Worm (Caenorhabditis elegans) whole organism, young adult: ENCODE data around the gene flcn-1.
A peak's percentile ranks its signal among the peaks of the same experiment; 100 is the strongest.

Source experiments
- B0336.3 ChIP-seq: fragments of 200-800 bp; sonication (Bioruptor generic); IDR thresholded peaks from 2 replicates; pipeline ENCODE4 v1.3.6; 2022; ENCODE audit warnings: missing genetic modification characterization, missing compliant biosample characterization
- C17E4.6 ChIP-seq: fragments of 200-800 bp; sonication (Bioruptor generic); IDR thresholded peaks from 2 replicates; pipeline ENCODE4 v1.3.6; 2022; ENCODE audit warnings: missing genetic modification reagents, missing genetic modification characterization, missing compliant biosample characterization
- F33H1.4 ChIP-seq: fragments of 200-800 bp; sonication (Bioruptor generic); IDR thresholded peaks from 2 replicates; pipeline ENCODE4 v1.3.6; 2022; ENCODE audit warnings: missing genetic modification reagents, missing genetic modification characterization, missing compliant biosample characterization
- F52B5.7 ChIP-seq: sonication (generic microtip); optimal IDR thresholded peaks from 2 replicates; lab custom pipeline; 2016; ENCODE audit warnings: mild to moderate bottlenecking, missing genetic modification characterization, missing compliant biosample characterization
- K12H6.12 ChIP-seq: fragments of 200-800 bp; sonication (Bioruptor generic); optimal IDR thresholded peaks from 2 replicates; lab custom pipeline; 2018; ENCODE audit warnings: mild to moderate bottlenecking, missing genetic modification characterization, missing compliant biosample characterization
- T26A5.8 ChIP-seq: sonication (generic microtip); optimal IDR thresholded peaks from 2 replicates; lab custom pipeline; 2016; ENCODE audit warnings: missing genetic modification characterization, missing compliant biosample characterization
- atf-7 ChIP-seq: sonication (generic microtip); optimal IDR thresholded peaks from 2 replicates; lab custom pipeline; 2017; ENCODE audit warnings: mild to moderate bottlenecking, missing genetic modification characterization, missing compliant biosample characterization
- attf-3 ChIP-seq: fragments of 200-800 bp; sonication (Bioruptor generic); conservative IDR thresholded peaks from 2 replicates; pipeline ENCODE4 v1.3.6; 2022; ENCODE audit warnings: missing genetic modification reagents, missing genetic modification characterization, missing compliant biosample characterization
- ccch-3 ChIP-seq: fragments of 200-800 bp; sonication (Bioruptor generic); optimal IDR thresholded peaks from 2 replicates; lab custom pipeline; 2018; ENCODE audit warnings: mild to moderate bottlenecking, missing genetic modification characterization, missing compliant biosample characterization
- cebp-1 ChIP-seq, 2 experiments: fragments of 200-800 bp in 1 of 2; sonication (Bioruptor generic) in 1 of 2; sonication (generic microtip) in 1 of 2; IDR thresholded peaks in 1 of 2; optimal IDR thresholded peaks in 1 of 2; 2 replicates each; pipeline versions ENCODE4 v1.3.6 to Lab custom; 2017 to 2022; ENCODE audit warnings: missing compliant biosample characterization in 2 of 2, missing genetic modification characterization in 2 of 2, mild to moderate bottlenecking in 1 of 2, missing genetic modification reagents in 1 of 2, moderate library complexity in 1 of 2
- ceh-27 ChIP-seq: fragments of 200-800 bp; sonication (Bioruptor generic); optimal IDR thresholded peaks from 2 replicates; lab custom pipeline; 2018; ENCODE audit warnings: mild to moderate bottlenecking, missing genetic modification characterization, moderate library complexity, missing compliant biosample characterization
- ceh-40 ChIP-seq: fragments of 200-800 bp; sonication (Bioruptor generic); IDR thresholded peaks from 2 replicates; pipeline ENCODE4 v1.3.6; 2022; ENCODE audit warnings: missing genetic modification characterization, missing compliant biosample characterization
- ceh-79 ChIP-seq: sonication (generic microtip); optimal IDR thresholded peaks from 2 replicates; lab custom pipeline; 2017; ENCODE audit warnings: mild to moderate bottlenecking, missing genetic modification characterization, missing compliant biosample characterization
- ceh-91 ChIP-seq: fragments of 200-800 bp; sonication (Bioruptor generic); IDR thresholded peaks from 2 replicates; pipeline ENCODE4 v1.3.6; 2022; ENCODE audit warnings: missing genetic modification reagents, missing genetic modification characterization, missing compliant biosample characterization
- dox-1 ChIP-seq: fragments of 200-800 bp; sonication (Bioruptor generic); IDR thresholded peaks from 2 replicates; pipeline ENCODE4 v1.3.6; 2022; ENCODE audit warnings: missing genetic modification reagents, missing genetic modification characterization, missing compliant biosample characterization
- egl-18 ChIP-seq: fragments of 200-800 bp; sonication (Bioruptor generic); IDR thresholded peaks from 2 replicates; pipeline ENCODE4 v1.3.6; 2022; ENCODE audit warnings: missing genetic modification reagents, missing genetic modification characterization, missing compliant biosample characterization
- egl-44 ChIP-seq: fragments of 200-800 bp; sonication (Bioruptor generic); IDR thresholded peaks from 2 replicates; pipeline ENCODE4 v1.3.6; 2022; ENCODE audit warnings: missing genetic modification reagents, missing genetic modification characterization, missing compliant biosample characterization
- egrh-3 ChIP-seq: fragments of 200-800 bp; sonication (Bioruptor generic); IDR thresholded peaks from 2 replicates; pipeline ENCODE4 v1.3.6; 2022; ENCODE audit warnings: missing genetic modification reagents, missing genetic modification characterization, missing compliant biosample characterization
- ets-4 ChIP-seq: fragments of 200-800 bp; sonication (Bioruptor generic); optimal IDR thresholded peaks from 2 replicates; lab custom pipeline; 2018; ENCODE audit warnings: mild to moderate bottlenecking, missing genetic modification characterization, missing compliant biosample characterization
- gei-17 ChIP-seq: fragments of 200-800 bp; sonication (Bioruptor generic); optimal IDR thresholded peaks from 2 replicates; lab custom pipeline; 2018; ENCODE audit warnings: mild to moderate bottlenecking, missing genetic modification characterization, missing compliant biosample characterization
- him-1 ChIP-seq: sonication (generic microtip); optimal IDR thresholded peaks from 2 replicates; lab custom pipeline; 2016; ENCODE audit warnings: missing genotype, missing genetic modification reagents, missing genetic modification characterization, missing compliant biosample characterization
- hlh-26 ChIP-seq: fragments of 200-800 bp; sonication (Bioruptor generic); conservative IDR thresholded peaks from 2 replicates; pipeline ENCODE4 v1.3.6; 2022; ENCODE audit warnings: missing genetic modification reagents, missing genetic modification characterization, missing compliant biosample characterization
- hmg-1.2 ChIP-seq: fragments of 200-800 bp; sonication (Bioruptor generic); IDR thresholded peaks from 2 replicates; pipeline ENCODE4 v1.3.6; 2022; ENCODE audit warnings: missing genetic modification reagents, missing genetic modification characterization, missing compliant biosample characterization
- let-607 ChIP-seq, 2 experiments: fragments of 200-800 bp in 1 of 2; sonication (Bioruptor generic) in 1 of 2; sonication (generic microtip) in 1 of 2; optimal IDR thresholded peaks; 2 replicates each; lab custom pipeline; 2016 to 2018; ENCODE audit warnings: mild to moderate bottlenecking in 2 of 2, missing compliant biosample characterization in 2 of 2, missing genetic modification characterization in 2 of 2, moderate library complexity in 2 of 2, missing genotype in 1 of 2
- lin-35 ChIP-seq, 3 experiments: fragments of 150-350 bp in 2 of 3; sonication (generic microtip) in 1 of 3; optimal IDR thresholded peaks; 2 replicates each; lab custom pipeline; 2014 to 2018; ENCODE audit warnings: missing biosample characterization in 3 of 3, missing genetic modification characterization in 3 of 3, missing genetic modification reagents in 3 of 3
- lin-40 ChIP-seq: sonication (generic microtip); optimal IDR thresholded peaks from 2 replicates; lab custom pipeline; 2016; ENCODE audit warnings: missing genetic modification characterization, mild to moderate bottlenecking, missing compliant biosample characterization, missing genotype, missing genetic modification reagents
- lir-1 ChIP-seq: fragments of 200-800 bp; sonication (Bioruptor generic); conservative IDR thresholded peaks from 2 replicates; pipeline ENCODE4 v1.3.6; 2022; ENCODE audit warnings: missing genetic modification reagents, missing genetic modification characterization, missing compliant biosample characterization
- madf-10 ChIP-seq: sonication (generic microtip); optimal IDR thresholded peaks from 2 replicates; lab custom pipeline; 2016; ENCODE audit warnings: mild to moderate bottlenecking, missing genetic modification characterization, missing compliant biosample characterization
- madf-3 ChIP-seq: fragments of 200-800 bp; sonication (Bioruptor generic); IDR thresholded peaks from 2 replicates; pipeline ENCODE4 v1.3.6; 2022; ENCODE audit warnings: missing genetic modification reagents, missing genetic modification characterization, missing compliant biosample characterization
- mxl-1 ChIP-seq: sonication (generic microtip); optimal IDR thresholded peaks from 2 replicates; lab custom pipeline; 2016; ENCODE audit warnings: missing genetic modification characterization, missing compliant biosample characterization
- nfyb-1 ChIP-seq: fragments of 200-800 bp; sonication (Bioruptor generic); IDR thresholded peaks from 2 replicates; pipeline ENCODE4 v1.3.6; 2022; ENCODE audit warnings: missing genetic modification reagents, missing genetic modification characterization, missing compliant biosample characterization
- nhr-80 ChIP-seq: sonication (generic microtip); optimal IDR thresholded peaks from 2 replicates; lab custom pipeline; 2016; ENCODE audit warnings: missing genetic modification characterization, missing compliant biosample characterization
- snpc-1.1 ChIP-seq: sonication (generic microtip); optimal IDR thresholded peaks from 2 replicates; lab custom pipeline; 2017; ENCODE audit warnings: missing genetic modification characterization, mild to moderate bottlenecking, missing compliant biosample characterization, antibody characterized with exemption, moderate library complexity, missing genotype, missing genetic modification reagents; ENCODE audit not compliant: insufficient read depth
- snpc-1.3 ChIP-seq: sonication (generic microtip); optimal IDR thresholded peaks from 2 replicates; lab custom pipeline; 2017; ENCODE audit warnings: missing genetic modification characterization, mild to moderate bottlenecking, missing compliant biosample characterization, antibody characterized with exemption, moderate library complexity, missing genotype, missing genetic modification reagents; ENCODE audit not compliant: insufficient read depth
- snpc-4 ChIP-seq, 5 experiments: fragments of 150-350 bp in 1 of 5; sonication (generic microtip) in 4 of 5; optimal IDR thresholded peaks; 2 replicates each; lab custom pipeline; 2014 to 2018; ENCODE audit warnings: missing genetic modification characterization in 5 of 5, missing biosample characterization in 3 of 5, antibody characterized with exemption in 2 of 5, mild to moderate bottlenecking in 2 of 5, missing compliant biosample characterization in 2 of 5, missing genotype in 2 of 5, moderate library complexity in 2 of 5, missing genetic modification reagents in 1 of 5
- tbx-9 ChIP-seq: sonication (generic microtip); optimal IDR thresholded peaks from 2 replicates; lab custom pipeline; 2016; ENCODE audit warnings: borderline replicate concordance, missing genetic modification characterization, inconsistent platforms, missing compliant biosample characterization
- tlf-1 ChIP-seq: fragments of 200-800 bp; sonication (Bioruptor generic); optimal IDR thresholded peaks from 2 replicates; lab custom pipeline; 2018; ENCODE audit warnings: mild to moderate bottlenecking, missing genetic modification characterization, missing compliant biosample characterization
- unc-62 ChIP-seq: fragments of 150-350 bp; optimal IDR thresholded peaks from 2 replicates; lab custom pipeline; 2014; ENCODE audit warnings: missing biosample characterization, missing genetic modification reagents, missing genetic modification characterization
- zfh-2 ChIP-seq: fragments of 200-800 bp; sonication (Bioruptor generic); conservative IDR thresholded peaks from 2 replicates; pipeline ENCODE4 v1.3.6; 2022; ENCODE audit warnings: missing genetic modification reagents, missing genetic modification characterization, missing compliant biosample characterization
- ztf-22 ChIP-seq: fragments of 200-800 bp; sonication (Bioruptor generic); optimal IDR thresholded peaks from 2 replicates; lab custom pipeline; 2018; ENCODE audit warnings: mild to moderate bottlenecking, missing genetic modification characterization, moderate library complexity, missing compliant biosample characterization
- ztf-25 ChIP-seq: fragments of 200-800 bp; sonication (Bioruptor generic); IDR thresholded peaks from 2 replicates; pipeline ENCODE4 v1.3.6; 2022; ENCODE audit warnings: missing genetic modification reagents, missing genetic modification characterization, missing compliant biosample characterization
- ztf-28 ChIP-seq: fragments of 200-800 bp; sonication (Bioruptor generic); IDR thresholded peaks from 2 replicates; pipeline ENCODE4 v1.3.6; 2022; ENCODE audit warnings: missing genetic modification reagents, missing genetic modification characterization, missing compliant biosample characterization
- ztf-3 ChIP-seq: fragments of 200-800 bp; sonication (Bioruptor generic); optimal IDR thresholded peaks from 2 replicates; lab custom pipeline; 2018; ENCODE audit warnings: mild to moderate bottlenecking, missing genetic modification characterization, missing compliant biosample characterization

The flcn-1 gene

DNA sequence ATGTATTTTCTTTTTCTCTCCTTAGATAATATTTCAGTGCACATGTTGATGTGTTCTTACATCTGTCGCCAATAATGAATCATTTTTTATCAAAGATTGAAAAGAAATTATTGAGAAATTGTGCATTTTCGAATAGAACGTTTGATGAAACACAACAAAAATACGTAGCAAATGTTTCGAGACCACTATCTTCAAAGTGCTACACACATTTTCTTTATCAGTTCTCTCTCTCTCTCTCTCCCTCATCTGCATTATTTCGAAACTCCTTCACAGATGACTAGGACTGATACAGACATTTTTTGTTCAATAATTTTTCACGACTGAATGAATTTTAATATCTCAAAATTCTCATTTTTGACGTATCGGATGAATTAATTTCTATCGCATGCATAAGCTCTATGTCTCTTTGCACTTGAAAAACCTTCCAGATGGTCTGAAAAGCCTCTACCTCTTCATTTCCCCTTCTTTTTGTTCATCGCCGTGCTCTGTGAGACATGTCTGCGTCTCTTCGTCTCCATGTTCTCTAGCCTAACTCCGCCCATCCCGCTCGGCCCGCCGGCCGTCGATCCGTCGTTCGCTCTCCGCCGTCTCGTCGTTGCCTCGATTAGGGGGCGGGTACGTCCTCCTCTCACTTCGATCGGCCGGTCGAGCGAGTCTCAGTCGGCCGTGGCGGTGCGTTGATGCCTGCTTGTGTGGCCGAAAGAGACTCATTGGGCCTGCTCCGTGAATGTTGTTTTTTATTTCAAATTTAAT is 14.9 kb downstream of the flcn-1 start:
- peak; percentile 51 for TF ChIP-seq unc-62 (GFP tag; lab: Kevin White, UChicago)
- TF ChIP-seq ceh-79: no peak
- TF ChIP-seq ceh-27 (GFP tag; lab: Kevin White, UChicago): peak; percentile 48
- TF ChIP-seq cebp-1 (GFP tag; IDR thresholded peaks at IDR 0.05; lab: Robert Waterston, UW): no peak; the same call in 1 of the 2 replicates
- TF ChIP-seq cebp-1 (tag; optimal IDR thresholded peaks at IDR 0.05; lab: Kevin White, UChicago): peak; percentile 82
- 0 out of 2 replicates have a peak, but pooled peaks have one; percentile 14 for TF ChIP-seq nfyb-1
- TF ChIP-seq nhr-80 (tag; lab: Kevin White, UChicago): peak; percentile 65
- TF ChIP-seq ets-4: peak; percentile 2
- TF ChIP-seq zfh-2 (GFP tag; lab: Robert Waterston, UW): peak; percentile 98
- TF ChIP-seq K12H6.12 (tag; lab: Kevin White, UChicago): peak; percentile 28
- TF ChIP-seq hmg-1.2 (GFP tag; lab: Robert Waterston, UW): peak; percentile 67; the same call in 1 of the 2 replicates
- no peak for TF ChIP-seq ztf-3
- no peak for TF ChIP-seq let-607 (tag; optimal IDR thresholded peaks at IDR 0.05; lab: Kevin White, UChicago)
- TF ChIP-seq madf-10 (tag; lab: Kevin White, UChicago): peak; percentile 89
- TF ChIP-seq egrh-3 (GFP tag; lab: Robert Waterston, UW): peak; percentile 86; the same call in 1 of the 2 replicates
- TF ChIP-seq atf-7 (tag; lab: Kevin White, UChicago): no peak
- TF ChIP-seq ceh-91 (GFP tag; lab: Robert Waterston, UW): 0 out of 2 replicates have a peak, but pooled peaks have one; percentile 18
- no peak for TF ChIP-seq egl-18 (GFP tag; lab: Robert Waterston, UW)
- peak; percentile 31; the same call in 1 of the 2 replicates for TF ChIP-seq dox-1
- no peak for TF ChIP-seq snpc-1.3
- no peak for TF ChIP-seq snpc-1.1 (tag; lab: Kevin White, UChicago)
- TF ChIP-seq F52B5.7 (tag; lab: Kevin White, UChicago): peak; percentile 23

DNA sequence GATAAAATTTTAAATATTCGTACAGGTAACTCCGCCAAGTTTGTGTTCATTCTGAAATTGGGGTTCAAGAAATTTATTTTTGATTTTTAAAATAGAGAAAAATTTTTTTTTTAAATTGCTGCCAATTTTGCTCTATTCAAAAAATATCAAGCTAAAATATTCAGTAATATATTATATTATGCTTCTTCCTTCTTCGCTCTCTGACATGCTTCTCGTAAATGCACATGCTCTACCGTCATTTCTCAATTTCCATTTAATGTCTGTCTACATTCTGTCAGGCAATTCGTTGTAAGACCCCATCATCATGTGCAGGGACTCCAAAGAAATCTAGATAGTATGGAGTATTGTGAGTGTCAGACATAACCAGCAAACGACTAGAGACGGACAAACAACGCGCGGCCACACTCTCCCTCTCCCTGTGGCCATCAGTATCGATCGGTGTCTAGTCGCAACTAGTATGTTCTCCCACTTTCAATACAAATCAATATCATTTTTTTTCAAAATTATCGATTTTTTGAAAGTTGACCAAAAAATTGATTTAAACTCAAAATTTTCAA is 22.8 kb downstream of the flcn-1 start, which contains the start of the genes malt-1 and ceh-38:
Gene malt-1, minus strand, starts transcription at position 51 of the 557 bp plus-strand sequence.
Gene ceh-38, plus strand, starts transcription at position 277 of the 557 bp plus-strand sequence.
- TF ChIP-seq lin-40 (tag; lab: Kevin White, UChicago) (peak; percentile 92), lin-35 (GFP tag; optimal IDR thresholded peaks at IDR 0.05; lab: Kevin White, UChicago) (peak in 1 of 3 experiments; percentile 63), B0336.3 (GFP tag; lab: Robert Waterston, UW) (peak; percentile 79), T26A5.8 (no peak), hlh-26 (GFP tag; lab: Robert Waterston, UW) (no peak), lir-1 (peak; percentile 66), ztf-25 (GFP tag; lab: Robert Waterston, UW) (no peak), C17E4.6 (GFP tag; lab: Robert Waterston, UW) (no peak), ztf-28 (no peak), gei-17 (GFP tag; lab: Kevin White, UChicago) (peak; percentile 71), cebp-1 (GFP tag; IDR thresholded peaks at IDR 0.05; lab: Robert Waterston, UW) (peak; percentile 63; the same call in 1 of the 2 replicates), cebp-1 (tag; optimal IDR thresholded peaks at IDR 0.05; lab: Kevin White, UChicago) (peak; percentile 90), attf-3 (GFP tag; lab: Robert Waterston, UW) (peak; percentile 62), mxl-1 (tag; lab: Kevin White, UChicago) (no peak), ztf-22 (GFP tag; lab: Kevin White, UChicago) (no peak), egl-44 (GFP tag; lab: Robert Waterston, UW) (no peak), ccch-3 (peak; percentile 28), madf-3 (GFP tag; lab: Robert Waterston, UW) (0 out of 2 replicates have a peak, but pooled peaks have one; percentile 7), K12H6.12 (tag; lab: Kevin White, UChicago) (peak; percentile 94), dox-1 (peak; percentile 83), hmg-1.2 (GFP tag; lab: Robert Waterston, UW) (peak; percentile 86), tlf-1 (GFP tag; lab: Kevin White, UChicago) (peak; percentile 76), tbx-9 (tag; lab: Kevin White, UChicago) (no peak), ceh-40 (GFP tag; lab: Robert Waterston, UW) (no peak), him-1 (tag; lab: Kevin White, UChicago) (no peak), snpc-4 (GFP tag; optimal IDR thresholded peaks at IDR 0.05; lab: Kevin White, UChicago) (peak; percentile 5), snpc-4 (tag; optimal IDR thresholded peaks at IDR 0.05; lab: Kevin White, UChicago) (peak; percentile 81 to 89 (median 86)), F33H1.4 (GFP tag; lab: Robert Waterston, UW) (peak; percentile 90)
